Fruit fly (Drosophila melanogaster): Measurements from ENCODE around the gene CG45049.

- TF ChIP-seq CG8478 (optimal IDR thresholded peaks at IDR 0.05) (no peak), usp (GFP tag; optimal IDR thresholded peaks at IDR 0.05) (no peak), EcR (GFP tag; optimal IDR thresholded peaks at IDR 0.05) (no peak), Dll (optimal IDR thresholded peaks at IDR 0.05) (no peak), psq (optimal IDR thresholded peaks at IDR 0.05) (no peak), pan (optimal IDR thresholded peaks at IDR 0.05) (no peak)
Measured at dm6 chr3R:22776457-22776856, 49.7 kb downstream of the CG45049 start.

All from whole organism.